Fruit fly (Drosophila melanogaster) whole organism, embryonic: ENCODE data around the gene CG13031.

ENCODE experiments used
- CG10979 ChIP-seq: fragments of 200-800 bp; sonication (Bioruptor generic); optimal IDR thresholded peaks from 2 replicates; lab custom pipeline; 2018; ENCODE audit warnings: missing biosample characterization, mild to moderate bottlenecking, missing genetic modification characterization, moderate library complexity
- CG11093 ChIP-seq: fragments of 200-800 bp; sonication (Bioruptor generic); IDR thresholded peaks from 3 replicates; pipeline ENCODE4 v1.3.6; 2022; ENCODE audit warnings: missing biosample characterization, missing genetic modification characterization
- CG12391 ChIP-seq: fragments of 200-800 bp; sonication (Bioruptor generic); optimal IDR thresholded peaks from 3 replicates; lab custom pipeline; 2018; ENCODE audit warnings: missing biosample characterization, mild to moderate bottlenecking, missing genetic modification characterization, moderate library complexity
- CG13775 ChIP-seq: fragments of 200-800 bp; sonication (Bioruptor generic); optimal IDR thresholded peaks from 3 replicates; lab custom pipeline; 2017; ENCODE audit warnings: missing biosample characterization, mild to moderate bottlenecking, missing genetic modification characterization
- CG14050 ChIP-seq: fragments of 200-800 bp; sonication (Bioruptor generic); IDR thresholded peaks from 3 replicates; pipeline ENCODE4 v1.3.6; 2022; ENCODE audit warnings: missing biosample characterization, missing genetic modification characterization
- CG15601 ChIP-seq: fragments of 200-800 bp; sonication (Bioruptor generic); optimal IDR thresholded peaks from 3 replicates; lab custom pipeline; 2019; ENCODE audit warnings: missing biosample characterization, mild to moderate bottlenecking, missing genetic modification characterization, moderate library complexity
- CG17359 ChIP-seq: fragments of 200-800 bp; sonication (Bioruptor generic); optimal IDR thresholded peaks from 3 replicates; lab custom pipeline; 2018; ENCODE audit warnings: missing biosample characterization, mild to moderate bottlenecking, missing genetic modification characterization, moderate library complexity
- CG17361 ChIP-seq: fragments of 200-800 bp; sonication (Bioruptor generic); IDR thresholded peaks from 3 replicates; pipeline ENCODE4 v1.3.6; 2022; ENCODE audit warnings: missing biosample characterization, missing genetic modification characterization
- CG17802 ChIP-seq: fragments of 200-800 bp; sonication (Bioruptor generic); optimal IDR thresholded peaks from 2 replicates; lab custom pipeline; 2018; ENCODE audit warnings: missing biosample characterization, mild to moderate bottlenecking, missing genetic modification characterization, moderate library complexity
- CG17829 ChIP-seq: fragments of 200-800 bp; optimal IDR thresholded peaks from 2 replicates; lab custom pipeline; 2019; ENCODE audit warnings: missing biosample characterization, mild to moderate bottlenecking, missing genetic modification characterization, moderate library complexity
- CG18262 ChIP-seq: fragments of 200-800 bp; optimal IDR thresholded peaks from 3 replicates; lab custom pipeline; 2019; ENCODE audit warnings: missing biosample characterization, mild to moderate bottlenecking, missing genetic modification characterization, moderate library complexity
- CG1832 ChIP-seq: fragments of 200-800 bp; sonication (Bioruptor generic); optimal IDR thresholded peaks from 2 replicates; lab custom pipeline; 2017; ENCODE audit warnings: missing biosample characterization, mild to moderate bottlenecking, missing genetic modification characterization, inconsistent platforms
- CG2712 ChIP-seq: fragments of 200-800 bp; optimal IDR thresholded peaks from 3 replicates; lab custom pipeline; 2019; ENCODE audit warnings: missing biosample characterization, mild to moderate bottlenecking, missing genetic modification characterization, moderate library complexity
- CG3847 ChIP-seq: fragments of 200-800 bp; sonication (Bioruptor generic); IDR thresholded peaks from 2 replicates; pipeline ENCODE4 v1.3.6; 2022; ENCODE audit warnings: missing biosample characterization, missing genetic modification characterization
- CG4328 ChIP-seq: fragments of 200-800 bp; sonication (Bioruptor generic); optimal IDR thresholded peaks from 3 replicates; lab custom pipeline; 2017; ENCODE audit warnings: missing biosample characterization, missing genetic modification reagents, missing genetic modification characterization
- CG4730 ChIP-seq: fragments of 200-800 bp; sonication (Bioruptor generic); IDR thresholded peaks from 2 replicates; pipeline ENCODE4 v1.3.6; 2022; ENCODE audit warnings: missing biosample characterization, missing genetic modification characterization
- CG6175 ChIP-seq: fragments of 200-800 bp; sonication (Bioruptor generic); IDR thresholded peaks from 3 replicates; pipeline ENCODE4 v1.3.6; 2022; ENCODE audit warnings: missing biosample characterization, missing genetic modification characterization
- CG6272 ChIP-seq: fragments of 200-800 bp; sonication (Bioruptor generic); IDR thresholded peaks from 2 replicates; pipeline ENCODE4 v1.3.6; 2022; ENCODE audit warnings: missing biosample characterization, missing genetic modification characterization
- CG6854 ChIP-seq: fragments of 200-800 bp; sonication (Bioruptor generic); optimal IDR thresholded peaks from 3 replicates; lab custom pipeline; 2017; ENCODE audit warnings: missing biosample characterization, mild to moderate bottlenecking, missing genetic modification characterization
- CG7556 ChIP-seq: fragments of 200-800 bp; sonication (Bioruptor generic); optimal IDR thresholded peaks from 2 replicates; lab custom pipeline; 2017; ENCODE audit warnings: missing biosample characterization, mild to moderate bottlenecking, missing genetic modification characterization
- CG7786 ChIP-seq: fragments of 200-800 bp; sonication (Bioruptor generic); optimal IDR thresholded peaks from 2 replicates; lab custom pipeline; 2016; ENCODE audit warnings: missing biosample characterization, missing genetic modification characterization
- CG7928 ChIP-seq: fragments of 200-800 bp; sonication (Bioruptor generic); optimal IDR thresholded peaks from 2 replicates; lab custom pipeline; 2017; ENCODE audit warnings: missing biosample characterization, mild to moderate bottlenecking, missing genetic modification characterization
- CG8924 ChIP-seq: fragments of 200-800 bp; optimal IDR thresholded peaks from 3 replicates; lab custom pipeline; 2019; ENCODE audit warnings: missing biosample characterization, mild to moderate bottlenecking, missing genetic modification characterization, moderate library complexity
- CG9727 ChIP-seq: fragments of 200-800 bp; sonication (Bioruptor generic); optimal IDR thresholded peaks from 3 replicates; lab custom pipeline; 2017; ENCODE audit warnings: missing biosample characterization, mild to moderate bottlenecking, missing genetic modification characterization
- CG9817 ChIP-seq: fragments of 200-800 bp; sonication (Bioruptor generic); optimal IDR thresholded peaks from 2 replicates; lab custom pipeline; 2018; ENCODE audit warnings: missing biosample characterization, mild to moderate bottlenecking, missing genetic modification characterization, moderate library complexity
- D19A ChIP-seq: fragments of 200-800 bp; optimal IDR thresholded peaks from 3 replicates; lab custom pipeline; 2019; ENCODE audit warnings: missing biosample characterization, mild to moderate bottlenecking, missing genetic modification characterization, moderate library complexity
- Drgx ChIP-seq: fragments of 200-800 bp; sonication (Bioruptor generic); IDR thresholded peaks from 2 replicates; pipeline ENCODE4 v1.3.6; 2022; ENCODE audit warnings: missing biosample characterization, missing genetic modification characterization
- E2f2 ChIP-seq: fragments of 200-800 bp; sonication (Bioruptor generic); IDR thresholded peaks from 2 replicates; pipeline ENCODE4 v1.3.6; 2022; ENCODE audit warnings: missing biosample characterization, missing genetic modification characterization
- Hand ChIP-seq: fragments of 200-800 bp; sonication (Bioruptor generic); optimal IDR thresholded peaks from 2 replicates; lab custom pipeline; 2017; ENCODE audit warnings: mild to moderate bottlenecking, missing biosample characterization, missing genetic modification reagents, missing genetic modification characterization
- Hr39 ChIP-seq: fragments of >200 bp; optimal IDR thresholded peaks from 2 replicates; lab custom pipeline; 2017
- MBD-R2 ChIP-seq: fragments of 200-800 bp; sonication (Bioruptor generic); IDR thresholded peaks from 2 replicates; pipeline ENCODE4 v1.3.6; 2022; ENCODE audit warnings: missing biosample characterization, missing genetic modification characterization
- Ssrp ChIP-seq: fragments of 200-800 bp; sonication (Bioruptor generic); optimal IDR thresholded peaks from 2 replicates; lab custom pipeline; 2018; ENCODE audit warnings: missing biosample characterization, mild to moderate bottlenecking, missing genetic modification characterization, moderate library complexity
- bsh ChIP-seq, 2 experiments: fragments of 200-800 bp; sonication (Bioruptor generic); optimal IDR thresholded peaks; 2 replicates each; lab custom pipeline; 2017 to 2018; ENCODE audit warnings: mild to moderate bottlenecking in 2 of 2, missing biosample characterization in 2 of 2, missing genetic modification characterization in 2 of 2, moderate library complexity in 1 of 2
- ci ChIP-seq: fragments of 200-800 bp; sonication (Bioruptor generic); IDR thresholded peaks from 3 replicates; pipeline ENCODE4 v1.3.6; 2022; ENCODE audit warnings: missing biosample characterization, missing genetic modification characterization
- dm ChIP-seq: fragments of 200-800 bp; sonication (Bioruptor generic); optimal IDR thresholded peaks from 3 replicates; lab custom pipeline; 2016; ENCODE audit warnings: missing biosample characterization, missing genetic modification characterization
- dmrt11E ChIP-seq: fragments of 200-800 bp; sonication (Bioruptor generic); optimal IDR thresholded peaks from 3 replicates; lab custom pipeline; 2018; ENCODE audit warnings: missing biosample characterization, mild to moderate bottlenecking, missing genetic modification characterization, moderate library complexity
- dmrt99B ChIP-seq: fragments of 200-800 bp; sonication (Bioruptor generic); optimal IDR thresholded peaks from 2 replicates; lab custom pipeline; 2018; ENCODE audit warnings: missing biosample characterization, mild to moderate bottlenecking, missing genetic modification characterization, moderate library complexity
- fd96Cb ChIP-seq: fragments of 200-800 bp; sonication (Bioruptor generic); optimal IDR thresholded peaks from 2 replicates; lab custom pipeline; 2018; ENCODE audit warnings: missing biosample characterization, mild to moderate bottlenecking, missing genetic modification characterization, moderate library complexity
- hbn ChIP-seq: fragments of 200-800 bp; sonication (Bioruptor generic); IDR thresholded peaks from 2 replicates; pipeline ENCODE4 v1.3.6; 2022; ENCODE audit warnings: missing biosample characterization, missing genetic modification characterization; ENCODE audit not compliant: partially characterized antibody
- ken ChIP-seq: fragments of 200-800 bp; sonication (Bioruptor generic); IDR thresholded peaks from 3 replicates; pipeline ENCODE4 v1.3.6; 2022; ENCODE audit warnings: missing biosample characterization, missing genetic modification characterization
- lola ChIP-seq, 3 experiments: fragments of >200 bp in 2 of 3; fragments of 200-800 bp in 1 of 3; sonication (Bioruptor generic) in 1 of 3; optimal IDR thresholded peaks; 2 replicates each; lab custom pipeline; 2017 to 2019; ENCODE audit warnings: missing biosample characterization in 3 of 3, missing genetic modification characterization in 3 of 3, mild to moderate bottlenecking in 1 of 3, moderate library complexity in 1 of 3
- nau ChIP-seq: fragments of 200-800 bp; sonication (Bioruptor generic); optimal IDR thresholded peaks from 3 replicates; lab custom pipeline; 2017; ENCODE audit warnings: missing biosample characterization, mild to moderate bottlenecking, missing genetic modification characterization, missing genetic modification reagents
- org-1 ChIP-seq: fragments of 200-800 bp; sonication (Bioruptor generic); optimal IDR thresholded peaks from 2 replicates; lab custom pipeline; 2017; ENCODE audit warnings: missing biosample characterization, missing genetic modification characterization
- pnt ChIP-seq: fragments of 200-800 bp; sonication (Bioruptor generic); optimal IDR thresholded peaks from 3 replicates; lab custom pipeline; 2016; ENCODE audit warnings: missing biosample characterization, missing genetic modification characterization
- pros ChIP-seq: fragments of 200-800 bp; sonication (Bioruptor generic); optimal IDR thresholded peaks from 3 replicates; lab custom pipeline; 2019; ENCODE audit warnings: missing biosample characterization, mild to moderate bottlenecking, missing genetic modification characterization, moderate library complexity
- psq ChIP-seq: fragments of 200-800 bp; sonication (Bioruptor generic); optimal IDR thresholded peaks from 2 replicates; lab custom pipeline; 2017; ENCODE audit warnings: missing biosample characterization, missing genetic modification characterization
- seq ChIP-seq: fragments of 200-800 bp; sonication (Bioruptor generic); IDR thresholded peaks from 2 replicates; pipeline ENCODE4 v1.3.6; 2022; ENCODE audit warnings: missing biosample characterization, missing genetic modification characterization
- tgo ChIP-seq: fragments of 200-800 bp; sonication (Bioruptor generic); IDR thresholded peaks from 3 replicates; pipeline ENCODE4 v1.3.6; 2022; ENCODE audit warnings: missing biosample characterization, missing genetic modification characterization
- toy ChIP-seq: fragments of 200-800 bp; sonication (Bioruptor generic); IDR thresholded peaks from 2 replicates; pipeline ENCODE4 v1.3.6; 2022; ENCODE audit warnings: missing biosample characterization, missing genetic modification characterization
- wor ChIP-seq: fragments of 200-800 bp; sonication (Bioruptor generic); IDR thresholded peaks from 2 replicates; pipeline ENCODE4 v1.3.6; 2022; ENCODE audit warnings: missing biosample characterization, missing genetic modification characterization

Gene CG13031

dm6 chr3L:16746586-16747383 is 22.1 kb downstream of the CG13031 start:
- TF ChIP-seq CG11093 (no peak), E2f2 (no peak), CG6854 (GFP tag; lab: Kevin White, UChicago) (no peak), pros (GFP tag; lab: Kevin White, UChicago) (peak; percentile 59), CG13775 (no peak), tgo (GFP tag; lab: Robert Waterston, UW) (no peak), CG4730 (GFP tag; lab: Robert Waterston, UW) (no peak), CG12391 (tag; lab: Kevin White, UChicago) (peak; percentile 7), Hr39 (lab: Kevin White, UChicago) (no peak), CG18262 (tag; lab: Kevin White, UChicago) (peak; percentile 49), wor (no peak), dmrt99B (tag; lab: Kevin White, UChicago) (peak; percentile 49), psq (GFP tag; lab: Kevin White, UChicago) (no peak), CG7928 (GFP tag; lab: Kevin White, UChicago) (no peak), lola (GFP tag; optimal IDR thresholded peaks at IDR 0.05; lab: Kevin White, UChicago) (peak in 1 of 3 experiments; percentile 9), CG10979 (tag; lab: Kevin White, UChicago) (peak; percentile 60), dm (no peak), CG2712 (tag; lab: Kevin White, UChicago) (peak; percentile 37), CG17802 (tag; lab: Kevin White, UChicago) (no peak), pnt (no peak), CG7556 (peak; percentile 2), fd96Cb (tag; lab: Kevin White, UChicago) (peak; percentile 33), CG14050 (no peak), seq (GFP tag; lab: Robert Waterston, UW) (peak; percentile 32; the same call in 1 of the 2 replicates), bsh (GFP tag; optimal IDR thresholded peaks at IDR 0.05; lab: Kevin White, UChicago) (peak in 1 of 2 experiments; percentile 10), MBD-R2 (GFP tag; lab: Robert Waterston, UW) (no peak), CG6272 (GFP tag; lab: Robert Waterston, UW) (no peak), CG8924 (tag; lab: Kevin White, UChicago) (peak; percentile 37), CG7786 (no peak), CG9727 (GFP tag; lab: Kevin White, UChicago) (no peak), CG6175 (GFP tag; lab: Robert Waterston, UW) (no peak), nau (GFP tag; lab: Kevin White, UChicago) (no peak), CG9817 (no peak), CG17829 (tag; lab: Kevin White, UChicago) (peak; percentile 13), D19A (tag; lab: Kevin White, UChicago) (peak; percentile 6), CG3847 (GFP tag; lab: Robert Waterston, UW) (no peak), CG1832 (no peak), CG17359 (peak; percentile 38), org-1 (GFP tag; lab: Kevin White, UChicago) (no peak), hbn (no peak), Drgx (no peak), CG4328 (GFP tag; lab: Kevin White, UChicago) (no peak), Ssrp (tag; lab: Kevin White, UChicago) (peak; percentile 10), Hand (GFP tag; lab: Kevin White, UChicago) (no peak), CG17361 (GFP tag; lab: Robert Waterston, UW) (peak; percentile 31; the same call in 2 of the 3 replicates), CG15601 (tag; lab: Kevin White, UChicago) (peak; percentile 2), ci (GFP tag; lab: Robert Waterston, UW) (no peak), dmrt11E (tag; lab: Kevin White, UChicago) (peak; percentile 24), ken (GFP tag; lab: Robert Waterston, UW) (no peak), toy (GFP tag; lab: Robert Waterston, UW) (no peak)
